Comparison of ENCODE assay signal across 1 fruit fly cellular context in the genomic region with DNA sequence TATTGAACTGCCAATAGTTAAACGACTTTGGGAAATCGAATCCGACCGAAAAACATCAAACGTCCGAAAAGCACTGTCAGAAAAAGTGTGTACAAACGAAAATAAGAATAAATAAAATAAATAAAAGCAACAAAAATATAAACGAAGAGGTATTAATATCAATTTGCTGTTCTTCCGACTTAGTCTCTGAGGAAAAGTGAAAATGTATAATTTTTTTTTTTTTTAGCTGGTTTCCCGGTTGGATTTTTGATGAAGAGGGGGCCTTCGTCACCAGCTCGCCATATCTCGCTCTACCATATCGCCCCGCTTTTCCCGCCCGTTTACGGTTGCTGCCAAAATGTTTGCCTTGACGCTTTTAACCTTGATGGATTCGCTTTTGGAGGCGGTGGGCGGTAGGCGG.
TF ChIP-seq lines count a peak whose summit lies in the region.

No protein-coding gene starts in this region.

TF ChIP-seq in whole organism, embryonic, 481 proteins besides CTCF, POLR2A, EP300 and RAD21 (continued from another document):
- 0 out of 2 replicates have a peak, but pooled peaks have one; percentile 14 for TF ChIP-seq CG14014 (GFP tag; IDR thresholded peaks at IDR 0.05; lab: Robert Waterston, UW)
- no peak for TF ChIP-seq CG8281 (tag; optimal IDR thresholded peaks at IDR 0.05; lab: Kevin White, UChicago)
- TF ChIP-seq Ssrp (tag; optimal IDR thresholded peaks at IDR 0.05; lab: Kevin White, UChicago) = peak; percentile 2
- TF ChIP-seq Atf6 (GFP tag; IDR thresholded peaks at IDR 0.05; lab: Robert Waterston, UW) = peak; percentile 24; the same call in 1 of the 2 replicates
- TF ChIP-seq CG16813 (GFP tag; IDR thresholded peaks at IDR 0.05; lab: Robert Waterston, UW; ENCODE audit: partially characterized antibody) = no peak
- TF ChIP-seq lilli (GFP tag; optimal IDR thresholded peaks at IDR 0.05; lab: Kevin White, UChicago) = peak; percentile 6
- no peak for TF ChIP-seq eve (GFP tag; optimal IDR thresholded peaks at IDR 0.05; lab: Kevin White, UChicago)
- peak; percentile 39; the same call in 1 of the 2 replicates for TF ChIP-seq CG32532 (GFP tag; IDR thresholded peaks at IDR 0.05; lab: Robert Waterston, UW)
- no peak for TF ChIP-seq CG13894 (tag; optimal IDR thresholded peaks at IDR 0.05; lab: Kevin White, UChicago)
- peak; percentile 5 for TF ChIP-seq ind (GFP tag; optimal IDR thresholded peaks at IDR 0.05; lab: Kevin White, UChicago)
- peak; percentile 24; the same call in 1 of the 2 replicates for TF ChIP-seq Ptx1 (GFP tag; IDR thresholded peaks at IDR 0.05; lab: Robert Waterston, UW)
- no peak for TF ChIP-seq pan (optimal IDR thresholded peaks at IDR 0.05; lab: Kevin White, UChicago)
- TF ChIP-seq pan (GFP tag; optimal IDR thresholded peaks at IDR 0.05 in 1 of 2, IDR thresholded peaks at IDR 0.05 in 1 of 2) = peak in 1 of 2 experiments; percentile 28
- TF ChIP-seq maf-S (GFP tag; optimal IDR thresholded peaks at IDR 0.05; lab: Kevin White, UChicago) = no peak
- peak; percentile 4 for TF ChIP-seq CG13775 (GFP tag; optimal IDR thresholded peaks at IDR 0.05; lab: Kevin White, UChicago)
- TF ChIP-seq croc (GFP tag; conservative IDR thresholded peaks at IDR 0.05; lab: Robert Waterston, UW) = no peak
- peak; percentile 58; the same call in 1 of the 2 replicates for TF ChIP-seq slbo (GFP tag; IDR thresholded peaks at IDR 0.05; lab: Robert Waterston, UW)
- peak; percentile 48; the same call in 1 of the 2 replicates for TF ChIP-seq Rfx (GFP tag; IDR thresholded peaks at IDR 0.05; lab: Robert Waterston, UW)
- peak; percentile 13 for TF ChIP-seq CG11504 (tag; optimal IDR thresholded peaks at IDR 0.05; lab: Kevin White, UChicago)
- TF ChIP-seq Atf-2 (GFP tag; optimal IDR thresholded peaks at IDR 0.05; lab: Kevin White, UChicago) = no peak
- TF ChIP-seq dysf (GFP tag; IDR thresholded peaks at IDR 0.05; lab: Robert Waterston, UW) = 0 out of 3 replicates have a peak, but pooled peaks have one; percentile 42
- peak; percentile 54 for TF ChIP-seq ftz-f1 (GFP tag; optimal IDR thresholded peaks at IDR 0.05; lab: Kevin White, UChicago)
- TF ChIP-seq CG8478 (optimal IDR thresholded peaks at IDR 0.05; lab: Kevin White, UChicago) = no peak
- peak; percentile 51 for TF ChIP-seq CG9932 (GFP tag; IDR thresholded peaks at IDR 0.05; lab: Robert Waterston, UW)
- no peak for TF ChIP-seq CG6854 (GFP tag; optimal IDR thresholded peaks at IDR 0.05; lab: Kevin White, UChicago)
- TF ChIP-seq gem (tag; optimal IDR thresholded peaks at IDR 0.05; lab: Kevin White, UChicago) = peak; percentile 43
- TF ChIP-seq Aef1 (GFP tag; IDR thresholded peaks at IDR 0.05; lab: Robert Waterston, UW) = peak; percentile 23; the same call in 1 of the 3 replicates
- TF ChIP-seq CG11695 (GFP tag; IDR thresholded peaks at IDR 0.05; lab: Robert Waterston, UW) = 0 out of 3 replicates have a peak, but pooled peaks have one; percentile 17
- no peak for TF ChIP-seq NFAT (GFP tag; IDR thresholded peaks at IDR 0.05; lab: Robert Waterston, UW)
- no peak for TF ChIP-seq Sry-β (GFP tag; optimal IDR thresholded peaks at IDR 0.05; lab: Kevin White, UChicago)
- peak; percentile 13 for TF ChIP-seq unpg (GFP tag; optimal IDR thresholded peaks at IDR 0.05; lab: Kevin White, UChicago)
- peak; percentile 11 for TF ChIP-seq CG15269 (tag; optimal IDR thresholded peaks at IDR 0.05; lab: Kevin White, UChicago)
- no peak for TF ChIP-seq zen (tag; optimal IDR thresholded peaks at IDR 0.05; lab: Kevin White, UChicago)
- peak; percentile 33 for TF ChIP-seq Fer1 (GFP tag; optimal IDR thresholded peaks at IDR 0.05; lab: Kevin White, UChicago)
- no peak for TF ChIP-seq prd (optimal IDR thresholded peaks at IDR 0.05; lab: Kevin White, UChicago)
- peak; percentile 31; the same call in 1 of the 3 replicates for TF ChIP-seq prd (GFP tag; IDR thresholded peaks at IDR 0.05; lab: Robert Waterston, UW)
- peak; percentile 17 for TF ChIP-seq zfh2 (GFP tag; optimal IDR thresholded peaks at IDR 0.05; lab: Kevin White, UChicago)
- no peak for TF ChIP-seq gsb (GFP tag; IDR thresholded peaks at IDR 0.05; lab: Robert Waterston, UW)
- peak; percentile 36; the same call in 1 of the 2 replicates for TF ChIP-seq sisA (GFP tag; IDR thresholded peaks at IDR 0.05; lab: Robert Waterston, UW)
- peak; percentile 33 for TF ChIP-seq CG30403 (GFP tag; optimal IDR thresholded peaks at IDR 0.05; lab: Kevin White, UChicago)
- no peak for TF ChIP-seq hkb (optimal IDR thresholded peaks at IDR 0.05; lab: Kevin White, UChicago)
- peak; percentile 52 for TF ChIP-seq hkb (GFP tag; IDR thresholded peaks at IDR 0.05; lab: Robert Waterston, UW)
- TF ChIP-seq CG8924 (tag; optimal IDR thresholded peaks at IDR 0.05; lab: Kevin White, UChicago) = no peak
- TF ChIP-seq tgo (GFP tag; IDR thresholded peaks at IDR 0.05; lab: Robert Waterston, UW) = peak; percentile 37; the same call in 1 of the 3 replicates
- TF ChIP-seq Oli (tag; optimal IDR thresholded peaks at IDR 0.05; lab: Kevin White, UChicago) = no peak
- peak; percentile 8 for TF ChIP-seq Xbp1 (GFP tag; optimal IDR thresholded peaks at IDR 0.05; lab: Kevin White, UChicago)
- peak; percentile 49 for TF ChIP-seq lab (GFP tag; optimal IDR thresholded peaks at IDR 0.05; lab: Kevin White, UChicago)
- peak; percentile 15 for TF ChIP-seq sens (GFP tag; lab: Kevin White, UChicago)
